Worm (Caenorhabditis elegans) whole organism, dauer: Measurements from ENCODE around the gene F21C10.18.

Experiments
- unc-62 ChIP-seq: sonication (generic microtip); optimal IDR thresholded peaks from 2 replicates; lab custom pipeline; 2017; ENCODE audit warnings: missing biosample characterization, missing genetic modification reagents, missing genetic modification characterization

F21C10.18 gene

DNA sequence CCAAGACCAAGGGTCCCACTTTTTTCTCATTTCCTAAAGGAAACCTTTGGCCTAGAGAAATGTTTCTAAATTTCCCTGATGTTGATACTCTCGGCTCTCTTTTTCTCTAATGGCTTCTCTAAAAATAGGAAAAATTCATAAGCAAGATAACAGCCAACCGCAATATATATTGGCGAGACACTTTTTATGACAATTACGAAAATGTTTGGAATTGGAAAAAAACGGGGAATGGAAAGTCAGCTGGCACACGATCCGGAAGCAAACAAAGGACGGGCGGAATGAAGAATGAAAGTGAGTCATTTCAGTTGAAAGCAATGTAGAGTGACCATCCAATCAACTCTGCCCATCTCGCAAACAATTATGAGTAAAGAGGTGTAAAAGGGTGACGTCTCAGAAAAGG lies 26.9 kb upstream of the F21C10.18 start:
- TF ChIP-seq unc-62 (GFP tag; lab: Kevin White, UChicago): no peak

DNA sequence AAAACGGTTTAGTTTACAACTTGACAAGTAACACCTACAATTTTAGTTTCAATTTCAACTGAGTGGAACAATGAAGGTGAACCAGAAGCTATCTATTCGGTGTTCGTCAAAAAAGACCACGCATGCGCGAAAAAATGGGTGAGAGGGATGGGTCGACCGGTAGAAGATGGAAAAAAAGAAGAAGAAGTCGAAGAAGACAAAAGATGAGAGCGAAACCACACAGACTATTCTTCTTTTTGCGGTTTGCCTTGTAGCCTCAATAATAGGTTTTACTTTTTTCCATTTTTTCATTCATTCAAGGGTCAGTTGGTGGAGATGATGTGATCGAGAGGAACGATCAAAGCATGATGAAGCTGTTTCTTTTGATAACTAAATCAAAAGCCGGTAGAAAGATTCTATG lies 26.0 kb upstream of the F21C10.18 start:
- no peak for TF ChIP-seq unc-62 (GFP tag; lab: Kevin White, UChicago)

DNA sequence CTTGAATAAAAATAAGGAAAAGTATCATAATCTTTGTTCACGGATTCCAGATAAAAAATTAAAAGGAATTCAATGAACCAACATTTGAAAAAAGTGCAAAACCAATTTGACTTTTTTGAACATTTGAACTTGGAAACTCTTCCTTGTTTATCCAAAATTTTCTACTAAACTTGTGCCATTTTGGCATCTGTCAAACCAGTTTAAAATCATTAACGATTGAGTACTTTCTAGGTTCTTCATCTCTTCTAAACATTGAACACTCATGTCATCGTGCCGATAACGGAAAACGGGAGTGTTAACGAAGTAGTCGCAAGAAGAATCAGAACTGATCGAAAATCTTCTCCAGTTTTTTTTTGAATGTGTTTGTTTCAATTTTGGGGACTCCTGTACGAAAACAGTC lies 24.1 kb upstream of the F21C10.18 start:
- TF ChIP-seq unc-62 (GFP tag; lab: Kevin White, UChicago): no peak

DNA sequence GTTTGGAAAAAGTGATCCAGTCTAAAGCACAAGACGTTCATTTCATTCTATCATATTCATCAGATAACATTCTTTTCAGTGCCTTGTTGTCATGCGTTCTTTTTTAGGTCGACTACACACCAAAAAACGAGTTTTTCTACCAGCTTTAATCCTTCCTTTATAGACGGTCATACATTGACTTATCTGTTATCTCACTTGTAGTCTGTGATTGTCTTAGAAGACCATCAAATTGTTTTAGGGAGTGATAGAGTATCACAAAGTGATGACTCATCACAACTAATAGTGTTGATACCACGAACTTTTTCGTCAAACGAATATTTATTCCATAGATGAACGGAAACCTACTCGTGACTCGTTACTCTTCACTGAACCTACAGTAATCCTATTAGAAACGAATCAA lies 22.5 kb upstream of the F21C10.18 start:
- TF ChIP-seq unc-62 (GFP tag; lab: Kevin White, UChicago): no peak

DNA sequence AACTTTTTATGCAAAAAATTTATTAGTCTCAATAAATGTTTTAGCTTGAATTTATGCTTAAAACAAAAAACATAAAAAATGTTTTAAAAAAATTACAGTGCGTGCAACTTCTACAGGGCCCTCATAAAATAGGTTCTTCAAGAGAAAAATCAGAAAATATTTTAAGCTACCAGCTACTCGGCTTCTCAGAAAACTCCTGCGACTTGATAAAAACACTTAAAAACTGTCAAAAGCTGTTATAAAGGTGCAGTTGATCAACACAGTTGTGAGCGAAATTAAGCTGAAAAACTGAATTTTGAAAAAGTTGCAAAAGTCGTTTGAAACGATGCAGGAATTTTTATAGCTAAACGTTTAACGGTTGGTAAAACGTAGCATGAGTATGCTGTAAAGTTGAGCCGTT lies 19.6 kb upstream of the F21C10.18 start:
- no peak for TF ChIP-seq unc-62 (GFP tag; lab: Kevin White, UChicago)

DNA sequence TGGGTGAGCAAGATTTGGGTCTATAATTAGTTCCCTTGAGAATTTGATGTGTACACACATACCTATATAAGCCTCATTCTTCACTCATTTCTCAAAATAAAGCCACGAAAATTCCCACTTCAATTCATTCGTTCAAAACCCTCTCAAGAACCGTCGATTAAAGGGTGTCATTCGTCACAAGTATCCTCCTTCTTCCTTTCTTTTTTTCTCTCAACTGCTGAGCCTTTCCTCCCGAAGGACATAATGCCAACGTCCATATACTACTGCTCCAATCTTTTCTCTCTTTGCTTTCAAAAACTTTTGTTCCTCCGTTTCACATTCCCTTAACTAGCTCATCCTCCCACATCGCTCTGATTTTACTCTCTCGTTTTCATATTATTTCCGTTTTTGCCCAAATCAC lies 16.1 kb upstream of the F21C10.18 start, which contains the start of gene T27E4.1:
Gene T27E4.1, plus strand, starts transcription at position 137 of the 400 bp plus-strand sequence.
- TF ChIP-seq unc-62 (GFP tag; lab: Kevin White, UChicago): no peak

DNA sequence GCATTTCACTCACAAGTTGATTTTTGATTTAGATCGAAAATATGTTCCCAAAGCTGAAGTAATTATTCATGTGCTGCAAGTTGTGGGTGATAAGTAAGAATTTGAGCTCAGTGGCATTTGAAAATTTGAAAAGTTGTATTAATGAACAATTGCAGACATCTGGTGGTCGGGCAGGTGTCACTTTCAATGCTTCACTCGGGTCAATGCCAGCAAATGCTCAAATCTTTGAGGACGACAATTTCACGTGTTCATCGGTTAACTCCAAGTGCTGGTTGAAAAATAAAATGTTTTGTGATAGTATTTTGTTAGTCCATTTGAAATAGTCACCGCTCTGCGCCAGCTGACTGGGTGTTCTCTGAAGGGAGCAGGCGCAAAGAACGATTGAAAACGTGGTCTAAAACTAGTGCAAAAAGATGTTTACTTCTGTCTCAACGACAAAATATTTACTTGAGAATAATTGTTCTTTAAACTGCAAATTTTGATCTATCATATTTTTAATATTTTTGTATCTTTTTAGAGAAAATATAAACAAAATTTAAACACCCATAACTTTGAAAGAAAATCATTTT lies 14.2 kb upstream of the F21C10.18 start:
- no peak for TF ChIP-seq unc-62 (GFP tag; lab: Kevin White, UChicago)

DNA sequence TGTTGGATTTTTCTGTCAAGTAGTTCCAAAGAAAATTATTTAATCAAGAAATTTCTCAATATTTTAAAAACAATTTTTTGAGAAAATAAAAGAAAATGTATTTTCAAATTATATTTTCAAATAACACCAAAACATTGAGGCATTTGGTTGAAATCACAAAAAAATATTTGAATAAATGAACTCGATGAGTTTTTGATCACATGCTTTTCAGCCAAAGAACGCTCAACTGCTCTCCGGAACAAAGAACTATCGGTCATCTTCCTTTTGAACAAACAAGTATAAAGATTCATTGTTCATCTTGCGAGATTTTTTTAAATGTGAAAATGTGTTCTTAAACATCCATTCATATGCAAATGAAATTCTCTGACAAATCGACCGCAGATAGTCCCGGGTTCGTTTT lies 13.3 kb upstream of the F21C10.18 start:
- no peak for TF ChIP-seq unc-62 (GFP tag; lab: Kevin White, UChicago)

DNA sequence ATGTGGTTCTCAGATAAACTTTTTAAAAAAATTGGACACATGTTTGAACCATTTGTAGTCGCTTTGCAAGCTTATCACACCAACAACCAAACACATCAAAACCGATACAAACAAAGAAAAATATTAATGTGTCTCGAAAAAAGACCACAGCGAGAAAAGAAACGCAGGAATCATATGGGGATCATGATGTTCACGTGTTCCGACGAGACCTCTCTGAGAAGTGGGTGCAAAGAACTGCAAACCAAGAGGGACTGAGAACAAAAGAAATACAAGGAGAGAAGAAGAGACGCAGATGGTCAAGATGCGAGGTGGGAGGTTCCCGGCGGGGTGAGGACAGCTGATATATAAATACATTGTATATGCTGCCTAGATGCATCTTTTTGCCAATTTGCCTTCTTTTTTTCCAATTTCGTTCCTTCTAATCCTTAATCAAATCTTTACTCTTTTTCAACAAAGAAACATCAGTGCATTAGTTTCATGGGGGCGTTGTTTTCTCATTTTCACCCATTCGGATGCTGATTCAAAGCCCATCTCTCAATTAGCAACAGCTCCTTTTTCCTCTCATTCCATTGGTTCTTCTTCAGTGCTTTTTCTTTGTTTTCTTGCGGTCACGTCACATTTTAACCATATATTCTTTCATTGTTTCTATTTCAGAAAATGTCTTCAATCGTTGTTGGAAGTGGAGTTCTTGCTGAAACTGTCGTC lies 12.6 kb upstream of the F21C10.18 start, which contains the start of gene F21C10.10:
Gene F21C10.10, plus strand, starts transcription at position 655 of the 705 bp plus-strand sequence.
- TF ChIP-seq unc-62 (GFP tag; lab: Kevin White, UChicago): no peak

DNA sequence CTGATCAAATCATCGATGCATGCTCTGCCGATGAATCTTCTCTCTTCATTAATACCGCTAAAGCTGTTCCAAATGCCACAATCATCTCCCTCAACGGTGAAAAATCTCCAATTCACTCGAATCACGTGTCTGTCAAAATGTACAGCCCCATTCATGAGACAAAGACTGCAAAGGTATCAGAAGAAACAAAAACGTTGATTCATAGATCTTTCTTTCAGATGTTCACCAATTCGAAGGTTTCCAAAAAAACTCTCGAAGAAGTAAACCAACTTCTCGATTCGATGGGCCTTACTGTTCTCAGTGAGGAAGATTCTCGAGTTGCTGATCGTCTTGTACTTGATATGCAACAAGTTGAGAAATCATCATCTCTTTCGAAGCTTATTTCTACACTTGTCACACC lies 11.6 kb upstream of the F21C10.18 start:
- TF ChIP-seq unc-62 (GFP tag; lab: Kevin White, UChicago): no peak

DNA sequence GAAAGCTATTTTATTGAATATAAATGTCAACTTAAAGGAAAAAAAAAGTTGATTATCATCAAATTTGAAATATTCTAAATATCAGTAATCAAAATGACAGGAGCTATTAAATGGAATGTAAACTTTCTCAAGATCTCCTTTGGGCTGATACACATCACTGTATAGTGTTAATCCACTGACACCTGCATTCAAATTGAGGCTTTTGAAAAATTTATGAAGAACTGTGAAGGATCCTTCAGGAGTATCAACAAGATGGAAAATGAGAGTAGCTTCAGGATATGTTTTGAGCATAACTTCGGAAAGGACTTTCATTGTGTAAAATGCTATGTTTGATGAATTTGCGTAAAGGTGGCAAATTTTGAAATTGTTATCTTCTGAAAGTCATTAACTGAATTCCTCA lies 11.1 kb upstream of the F21C10.18 start:
- TF ChIP-seq unc-62 (GFP tag; lab: Kevin White, UChicago): no peak

DNA sequence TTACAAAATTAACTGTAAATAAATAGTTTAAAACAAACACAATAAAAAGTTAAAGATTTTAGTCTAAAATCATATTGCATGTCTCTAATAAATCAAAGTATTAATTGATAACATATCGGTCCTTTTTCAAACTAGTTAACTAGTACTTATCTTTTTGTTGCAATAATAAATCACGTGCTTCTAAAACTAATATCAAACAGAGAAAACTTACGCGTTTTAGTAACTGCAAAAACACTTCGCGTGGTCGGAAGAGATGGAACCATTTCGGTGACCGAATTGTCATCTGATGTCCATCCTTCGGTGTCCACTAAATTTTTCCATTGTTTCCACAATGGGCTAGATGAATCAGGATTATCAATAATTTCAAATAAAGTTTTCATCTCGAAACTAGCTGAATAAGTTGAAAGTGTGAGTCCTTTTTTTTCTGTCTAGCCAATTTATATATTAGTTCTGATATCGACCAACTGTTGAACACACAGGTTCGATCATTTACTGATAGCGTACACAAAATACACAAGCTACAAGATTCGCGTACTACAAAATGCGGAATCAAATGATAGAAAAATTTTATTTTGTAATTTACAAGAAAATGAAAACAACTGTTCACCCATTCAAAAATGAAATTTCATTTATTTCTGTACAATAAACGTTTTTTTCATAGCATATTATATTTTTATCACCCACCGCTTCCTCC lies 9.9 kb upstream of the F21C10.18 start, which contains the start of gene F21C10.9:
Gene F21C10.9, minus strand, starts transcription at position 417 of the 694 bp plus-strand sequence.
- no peak for TF ChIP-seq unc-62 (GFP tag; lab: Kevin White, UChicago)

DNA sequence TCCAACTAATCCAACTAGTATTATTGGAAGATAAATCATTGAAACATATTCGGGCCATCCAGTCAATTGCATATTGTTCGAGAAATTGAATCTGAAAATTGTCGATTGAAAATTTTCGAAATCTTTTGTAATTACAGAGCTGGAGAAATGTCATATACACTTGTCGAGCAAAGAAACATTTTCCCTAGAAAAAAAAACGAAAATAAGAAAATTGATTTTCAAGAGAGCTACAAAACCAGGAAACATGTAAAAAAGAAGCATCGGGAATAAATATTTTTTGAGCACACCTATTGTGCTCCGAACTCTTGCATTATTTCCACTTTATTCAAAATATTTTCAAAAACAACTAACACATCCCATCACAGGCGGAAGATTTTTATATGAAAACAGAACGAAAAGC lies 7.3 kb upstream of the F21C10.18 start, which contains the start of gene frpr-6:
Gene frpr-6, minus strand, starts transcription at position 101 of the 400 bp plus-strand sequence.
- TF ChIP-seq unc-62 (GFP tag; lab: Kevin White, UChicago): no peak

DNA sequence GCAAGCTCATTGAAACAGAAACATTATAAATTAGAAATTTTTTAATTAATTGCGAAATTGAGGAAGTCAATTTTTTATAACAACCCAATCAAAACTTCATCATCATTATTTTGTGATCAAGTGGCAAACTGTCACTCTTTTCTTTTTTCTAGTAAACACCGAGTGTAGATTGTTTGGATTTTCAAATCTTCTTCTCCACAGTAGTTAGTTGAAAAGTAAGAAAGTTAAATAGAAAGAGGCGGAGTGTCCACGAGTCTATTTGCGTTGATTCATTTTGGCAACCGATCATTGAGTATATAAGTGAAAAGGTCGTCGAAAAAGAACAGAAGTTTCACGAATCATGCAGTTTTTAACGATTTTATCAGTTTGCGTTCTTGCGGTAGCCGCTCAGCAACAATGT lies 962 bp downstream of the F21C10.18 start, which contains the start of gene pqn-31:
Gene pqn-31, plus strand, starts transcription at position 301 of the 400 bp plus-strand sequence.
- no peak for TF ChIP-seq unc-62 (GFP tag; lab: Kevin White, UChicago)

DNA sequence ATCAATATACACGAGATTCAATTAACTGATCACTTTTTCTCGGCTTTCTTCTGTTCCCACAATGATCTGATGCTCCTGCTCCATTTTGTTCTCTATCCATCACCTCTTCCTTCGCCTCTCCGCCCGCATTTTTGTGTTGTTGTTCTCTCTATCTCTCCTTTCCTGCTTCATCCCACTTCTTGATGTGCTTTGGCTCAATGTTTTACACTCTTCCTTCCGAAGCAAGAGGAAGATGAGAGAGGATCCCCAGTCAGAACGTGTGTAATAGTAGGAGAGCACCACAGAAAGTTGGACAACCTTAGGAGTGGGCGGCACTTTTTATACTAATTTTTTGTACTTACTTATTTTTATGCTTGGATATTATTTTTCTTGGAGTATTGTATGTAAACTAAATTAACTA lies 3.6 kb downstream of the F21C10.18 start:
- TF ChIP-seq unc-62 (GFP tag; lab: Kevin White, UChicago): no peak

DNA sequence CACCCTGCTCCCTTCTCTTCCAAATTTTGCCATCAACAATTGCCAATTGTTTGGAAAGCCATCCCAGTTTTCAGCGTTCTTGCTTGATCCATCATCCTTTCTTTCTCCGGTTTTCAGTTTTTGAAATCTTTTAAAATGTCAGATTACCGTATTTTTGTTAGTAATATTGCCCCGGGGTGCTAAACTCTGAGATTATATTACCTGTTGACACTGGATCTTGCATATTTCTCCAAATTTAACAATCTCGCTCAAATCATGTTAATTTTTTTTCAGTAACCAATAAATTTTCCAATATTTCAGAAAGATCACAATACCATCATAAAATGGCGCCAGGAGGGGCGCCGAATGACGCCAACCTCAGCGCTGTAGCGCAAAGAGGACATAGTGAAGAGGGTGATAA lies 4.1 kb downstream of the F21C10.18 start, which contains the start of gene F21C10.7:
Gene F21C10.7, plus strand, starts transcription at position 301 of the 400 bp plus-strand sequence.
- TF ChIP-seq unc-62 (GFP tag; lab: Kevin White, UChicago): no peak
